Worm (Caenorhabditis elegans): ENCODE data around the gene T06D8.9.

Gene T06D8.9

ce11 chrII:11281177-11281576 is 41.8 kb downstream of the T06D8.9 start:
- TF ChIP-seq him-1 (tag; optimal IDR thresholded peaks at IDR 0.05): no peak
- no peak for TF ChIP-seq W03F9.2 (tag; optimal IDR thresholded peaks at IDR 0.05)
- no peak for TF ChIP-seq dao-5 (tag; optimal IDR thresholded peaks at IDR 0.05)

DNA sequence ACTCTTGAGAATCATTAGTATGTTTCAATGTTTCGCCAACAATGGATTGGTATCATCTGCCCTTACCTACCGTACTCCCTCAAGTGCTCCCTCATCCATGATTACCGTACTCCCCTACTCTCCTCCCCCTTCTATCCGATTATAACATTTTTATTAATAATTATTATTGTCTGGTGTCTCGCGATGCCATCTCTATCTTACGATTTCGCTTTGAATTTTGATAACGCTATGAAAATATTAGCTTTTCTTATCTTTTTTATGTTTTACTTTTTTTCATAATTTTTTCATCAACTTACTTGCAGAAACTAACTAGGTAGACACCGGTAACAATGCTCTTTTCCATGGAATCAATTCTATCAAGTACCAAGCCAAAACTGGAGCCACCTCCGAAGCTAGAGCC is 42.3 kb downstream of the T06D8.9 start, which contains the start of gene unc-130:
TSS of gene unc-130 (plus strand) at position 301 of the 400 bp plus-strand sequence.
- TF ChIP-seq him-1 (tag; optimal IDR thresholded peaks at IDR 0.05): no peak
- no peak for TF ChIP-seq dao-5 (tag; optimal IDR thresholded peaks at IDR 0.05)
- TF ChIP-seq W03F9.2 (tag; optimal IDR thresholded peaks at IDR 0.05): no peak

DNA sequence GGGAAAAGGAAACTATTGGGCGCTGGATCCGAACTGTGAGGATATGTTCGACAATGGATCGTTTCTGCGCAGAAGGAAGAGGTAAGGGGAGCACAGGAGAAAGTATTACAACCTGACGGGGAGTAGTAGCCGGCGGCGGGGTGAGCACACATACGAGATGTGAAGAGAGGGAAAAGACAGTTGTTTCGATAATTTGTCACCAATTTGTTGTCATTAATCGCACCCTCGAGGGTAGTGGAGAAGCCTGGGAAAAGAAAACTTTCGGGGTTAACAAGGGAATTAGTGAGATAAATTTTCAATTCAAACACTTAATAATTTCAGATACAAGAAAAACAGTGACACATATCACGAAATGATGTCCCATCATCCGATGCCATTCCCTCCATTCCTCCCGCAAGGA is 43.6 kb downstream of the T06D8.9 start:
- TF ChIP-seq W03F9.2 (tag; optimal IDR thresholded peaks at IDR 0.05): no peak
- TF ChIP-seq him-1 (tag; optimal IDR thresholded peaks at IDR 0.05): no peak
- no peak for TF ChIP-seq dao-5 (tag; optimal IDR thresholded peaks at IDR 0.05)

ce11 chrII:11283803-11284202 is 44.4 kb downstream of the T06D8.9 start:
- TF ChIP-seq W03F9.2 (tag; optimal IDR thresholded peaks at IDR 0.05) (no peak), dao-5 (tag; optimal IDR thresholded peaks at IDR 0.05) (no peak), him-1 (tag; optimal IDR thresholded peaks at IDR 0.05) (no peak)

DNA sequence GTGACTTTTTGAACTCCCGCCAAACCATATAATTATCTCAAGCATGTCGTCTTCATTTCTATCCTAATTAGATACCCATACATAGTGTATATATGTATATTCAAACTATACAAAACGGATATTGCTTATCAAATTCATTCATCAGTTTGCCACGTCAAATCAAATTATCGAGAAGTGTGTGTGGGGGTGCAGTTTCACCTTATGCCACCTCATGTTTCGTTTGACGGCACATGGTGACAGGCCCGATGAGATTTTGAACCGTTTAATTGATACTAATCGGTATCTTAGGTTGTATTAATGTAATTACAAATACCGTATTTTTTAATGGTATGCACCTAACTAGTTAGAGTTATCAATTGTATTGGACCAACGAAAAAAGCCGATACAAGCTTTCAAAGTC is 45.3 kb downstream of the T06D8.9 start:
- TF ChIP-seq dao-5 (tag; optimal IDR thresholded peaks at IDR 0.05) (no peak), him-1 (tag; optimal IDR thresholded peaks at IDR 0.05) (no peak), W03F9.2 (tag; optimal IDR thresholded peaks at IDR 0.05) (no peak)

- no peak for TF ChIP-seq W03F9.2 (tag; optimal IDR thresholded peaks at IDR 0.05)
- TF ChIP-seq dao-5 (tag; optimal IDR thresholded peaks at IDR 0.05): no peak
- TF ChIP-seq him-1 (tag; optimal IDR thresholded peaks at IDR 0.05): no peak
Observed at ce11 chrII:11285282-11285933, 46.0 kb downstream of the T06D8.9 start.

DNA sequence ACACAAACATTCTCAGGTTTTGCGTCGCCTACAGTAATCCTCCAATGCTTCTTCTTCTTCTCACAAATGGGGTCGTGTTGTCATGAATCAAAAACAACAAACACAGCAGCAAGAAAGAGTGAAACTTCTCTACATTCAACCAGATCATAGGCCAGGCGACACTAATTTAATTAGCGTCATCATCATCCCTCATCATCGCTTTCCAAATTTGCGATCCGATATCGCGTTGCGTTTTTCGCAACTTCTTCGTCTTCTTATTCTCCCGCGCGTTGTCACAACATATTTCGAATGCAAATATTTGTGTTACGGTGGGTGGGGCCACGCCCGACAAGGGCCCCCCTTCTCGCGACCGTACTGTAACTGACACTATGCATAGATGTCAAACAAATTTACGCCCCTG is 47.0 kb downstream of the T06D8.9 start:
- TF ChIP-seq him-1 (tag; optimal IDR thresholded peaks at IDR 0.05): no peak
- TF ChIP-seq dao-5 (tag; optimal IDR thresholded peaks at IDR 0.05): no peak
- no peak for TF ChIP-seq W03F9.2 (tag; optimal IDR thresholded peaks at IDR 0.05)

DNA sequence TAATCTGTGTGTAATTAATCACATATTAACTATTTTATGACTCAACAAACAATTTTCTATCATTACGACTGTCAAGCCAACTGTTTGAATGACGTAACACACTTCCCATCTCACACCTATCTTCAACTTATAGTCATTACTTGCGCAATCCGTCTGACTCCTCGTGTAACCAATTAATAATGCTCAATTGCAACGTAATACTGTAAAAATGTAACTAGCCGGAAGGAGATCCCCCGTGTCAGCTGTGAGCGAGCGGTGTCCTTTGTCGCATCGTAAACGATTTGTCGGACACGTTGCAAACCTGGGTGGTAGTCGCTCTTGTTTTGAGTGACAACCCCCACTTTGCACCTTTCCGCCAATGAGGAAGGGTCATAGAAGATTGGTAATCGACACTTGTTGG is 48.8 kb downstream of the T06D8.9 start:
- no peak for TF ChIP-seq dao-5 (tag; optimal IDR thresholded peaks at IDR 0.05)
- no peak for TF ChIP-seq him-1 (tag; optimal IDR thresholded peaks at IDR 0.05)
- no peak for TF ChIP-seq W03F9.2 (tag; optimal IDR thresholded peaks at IDR 0.05)

- TF ChIP-seq dao-5 (tag; optimal IDR thresholded peaks at IDR 0.05) (no peak), W03F9.2 (tag; optimal IDR thresholded peaks at IDR 0.05) (peak; percentile 71), him-1 (tag; optimal IDR thresholded peaks at IDR 0.05) (peak; percentile 5)
Observed at ce11 chrII:11290109-11290784, 50.9 kb downstream of the T06D8.9 start, which contains the start of gene C47G2.3. C47G2.3 (minus strand) TSS chrII:11290159.

All from whole organism, L4/young adult.